Worm (Caenorhabditis elegans) whole organism, L4/young adult: ENCODE results near the gene C07H6.9.

Experiments
- dao-5 ChIP-seq: sonication (generic microtip); optimal IDR thresholded peaks from 2 replicates; lab custom pipeline; 2016; ENCODE audit warnings: missing genotype, missing genetic modification characterization, moderate library complexity, missing compliant biosample characterization
- him-1 ChIP-seq: sonication (generic microtip); optimal IDR thresholded peaks from 2 replicates; lab custom pipeline; 2016; ENCODE audit warnings: missing genotype, missing genetic modification reagents, missing genetic modification characterization, missing compliant biosample characterization

ce11 chrIII:7530830-7531229 lies 31.6 kb upstream of the C07H6.9 start:
- TF ChIP-seq him-1 (tag; lab: Kevin White, UChicago), result no peak
- no peak for TF ChIP-seq dao-5 (tag; lab: Kevin White, UChicago)
